Worm (Caenorhabditis elegans) whole organism, L3 larva: ENCODE data around the gene T12E12.6.

Experiments
- egl-27 ChIP-seq: sonication (generic microtip); optimal IDR thresholded peaks from 4 replicates; lab custom pipeline; 2017; ENCODE audit warnings: missing biosample characterization, missing genetic modification reagents, missing genetic modification characterization
- nhr-11 ChIP-seq: fragments of 150-350 bp; optimal IDR thresholded peaks from 2 replicates; lab custom pipeline; 2014; ENCODE audit warnings: missing biosample characterization, missing genetic modification characterization
- nhr-28 ChIP-seq: fragments of 150-350 bp; optimal IDR thresholded peaks from 2 replicates; lab custom pipeline; 2014; ENCODE audit warnings: missing biosample characterization, missing genetic modification characterization
- tbx-2 ChIP-seq: sonication (generic microtip); optimal IDR thresholded peaks from 2 replicates; lab custom pipeline; 2016; ENCODE audit warnings: mild to moderate bottlenecking, missing genetic modification characterization, missing compliant biosample characterization
- zag-1 ChIP-seq: fragments of 150-350 bp; optimal IDR thresholded peaks from 2 replicates; lab custom pipeline; 2014; ENCODE audit warnings: missing biosample characterization, missing genetic modification characterization
- ztf-4 ChIP-seq: fragments of 150-350 bp; optimal IDR thresholded peaks from 2 replicates; lab custom pipeline; 2014; ENCODE audit warnings: missing biosample characterization, missing genetic modification characterization

DNA sequence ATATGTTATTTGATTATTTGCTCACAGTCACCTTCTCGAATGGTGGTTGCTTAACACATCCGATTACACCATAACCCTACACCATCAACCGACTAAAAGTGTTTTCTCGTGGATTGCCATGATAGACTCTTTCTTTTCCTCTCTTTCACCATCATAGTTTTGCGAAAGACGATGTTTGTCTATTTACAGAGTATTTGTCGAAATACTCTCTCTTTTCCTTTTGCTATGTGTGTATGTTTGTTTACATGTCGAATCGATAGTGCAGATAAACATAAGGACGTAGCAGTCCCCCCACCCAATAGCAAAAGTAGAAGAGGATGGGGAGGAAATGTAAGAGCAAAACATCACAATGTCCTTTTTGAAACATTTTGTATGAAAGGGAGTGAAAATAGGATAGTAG is 29.4 kb upstream of the T12E12.6 start:
- no peak for TF ChIP-seq tbx-2 (tag; lab: Kevin White, UChicago)
- TF ChIP-seq nhr-11 = no peak
- TF ChIP-seq nhr-28 (tag; lab: Kevin White, UChicago) = no peak
- TF ChIP-seq zag-1 = no peak
- no peak for TF ChIP-seq ztf-4 (tag; lab: Kevin White, UChicago)
- TF ChIP-seq egl-27 = no peak
